Worm (Caenorhabditis elegans) whole organism, L1 larva: Measurements from ENCODE around the gene fut-1.

ENCODE experiments used
- C16A3.4 ChIP-seq: fragments of 150-350 bp; optimal IDR thresholded peaks from 2 replicates; lab custom pipeline; 2014; ENCODE audit warnings: missing biosample characterization, missing genetic modification characterization
- alr-1 ChIP-seq: fragments of 200-800 bp; sonication (Bioruptor generic); optimal IDR thresholded peaks from 2 replicates; lab custom pipeline; 2018; ENCODE audit warnings: borderline replicate concordance, mild to moderate bottlenecking, missing genetic modification characterization, missing compliant biosample characterization
- blmp-1 ChIP-seq: fragments of 150-350 bp; optimal IDR thresholded peaks from 2 replicates; lab custom pipeline; 2014; ENCODE audit warnings: missing biosample characterization, missing genetic modification characterization
- ceh-82 ChIP-seq, 3 experiments: fragments of 150-350 bp in 1 of 3; sonication (generic microtip) in 2 of 3; optimal IDR thresholded peaks; 2 replicates each; lab custom pipeline; 2014 to 2017; ENCODE audit warnings: missing biosample characterization in 3 of 3, missing genetic modification characterization in 3 of 3
- dpl-1 ChIP-seq, 3 experiments: fragments of 150-350 bp in 2 of 3; sonication (generic microtip) in 1 of 3; optimal IDR thresholded peaks; 2 replicates each; lab custom pipeline; 2014 to 2017; ENCODE audit warnings: missing biosample characterization in 3 of 3, missing genetic modification characterization in 3 of 3, missing genetic modification reagents in 3 of 3
- efl-1 ChIP-seq, 4 experiments: fragments of 150-350 bp; optimal IDR thresholded peaks in 3 of 4; peaks in 1 of 4; 1 replicate in 1 of 4; 2 replicates in 3 of 4; lab custom pipeline; 2014; ENCODE audit warnings: missing biosample characterization in 2 of 4, missing genetic modification characterization in 2 of 4, missing genetic modification reagents in 2 of 4
- efl-3 ChIP-seq: fragments of 200-800 bp; sonication (Bioruptor generic); optimal IDR thresholded peaks from 2 replicates; lab custom pipeline; 2018; ENCODE audit warnings: mild to moderate bottlenecking, missing genetic modification characterization, missing compliant biosample characterization
- elt-3 ChIP-seq, 6 experiments: fragments of 150-350 bp in 1 of 6; sonication (generic microtip); optimal IDR thresholded peaks; 2 replicates each; lab custom pipeline; 2017 to 2018; ENCODE audit warnings: missing biosample characterization in 6 of 6, missing genetic modification characterization in 6 of 6, inconsistent platforms in 1 of 6
- fkh-8 ChIP-seq: sonication (generic microtip); optimal IDR thresholded peaks from 2 replicates; lab custom pipeline; 2016; ENCODE audit warnings: mild to moderate bottlenecking, missing genetic modification characterization, missing compliant biosample characterization
- fos-1 ChIP-seq: fragments of 150-350 bp; optimal IDR thresholded peaks from 2 replicates; lab custom pipeline; 2014; ENCODE audit warnings: missing biosample characterization, missing genetic modification characterization
- grh-1 ChIP-seq: fragments of 200-800 bp; sonication (Bioruptor generic); IDR thresholded peaks from 2 replicates; pipeline ENCODE4 v1.3.6; 2022; ENCODE audit warnings: missing genetic modification reagents, missing genetic modification characterization, missing compliant biosample characterization
- hlh-4 ChIP-seq: sonication (generic microtip); optimal IDR thresholded peaks from 2 replicates; lab custom pipeline; 2016; ENCODE audit warnings: mild to moderate bottlenecking, missing genetic modification characterization, missing compliant biosample characterization
- irx-1 ChIP-seq: sonication (generic microtip); optimal IDR thresholded peaks from 2 replicates; lab custom pipeline; 2016; ENCODE audit warnings: missing genetic modification characterization, missing compliant biosample characterization
- jun-1 ChIP-seq: fragments of 150-350 bp; optimal IDR thresholded peaks from 2 replicates; lab custom pipeline; 2014; ENCODE audit warnings: missing biosample characterization, missing genetic modification reagents, missing genetic modification characterization
- lin-13 ChIP-seq: fragments of 150-350 bp; optimal IDR thresholded peaks from 2 replicates; lab custom pipeline; 2014; ENCODE audit warnings: missing biosample characterization, missing genetic modification reagents, missing genetic modification characterization
- lin-14 ChIP-seq: fragments of 200-800 bp; sonication (Bioruptor generic); optimal IDR thresholded peaks from 2 replicates; lab custom pipeline; 2018; ENCODE audit warnings: mild to moderate bottlenecking, missing genetic modification characterization, moderate library complexity, missing compliant biosample characterization
- lin-35 ChIP-seq, 2 experiments: fragments of 150-350 bp; optimal IDR thresholded peaks; 2 replicates each; lab custom pipeline; 2014; ENCODE audit warnings: missing biosample characterization in 2 of 2, missing genetic modification characterization in 2 of 2, missing genetic modification reagents in 2 of 2
- lsy-2 ChIP-seq, 2 experiments: fragments of 150-350 bp; optimal IDR thresholded peaks; 2 replicates each; lab custom pipeline; 2014; ENCODE audit warnings: missing biosample characterization in 2 of 2, missing genetic modification characterization in 2 of 2
- mep-1 ChIP-seq: fragments of 150-350 bp; optimal IDR thresholded peaks from 2 replicates; lab custom pipeline; 2014; ENCODE audit warnings: missing biosample characterization, missing genetic modification characterization
- nhr-19 ChIP-seq: fragments of 200-800 bp; sonication (Bioruptor generic); conservative IDR thresholded peaks from 2 replicates; pipeline ENCODE4 v1.3.6; 2022; ENCODE audit warnings: missing genetic modification characterization, missing compliant biosample characterization
- nhr-20 ChIP-seq: sonication (generic microtip); optimal IDR thresholded peaks from 2 replicates; lab custom pipeline; 2016; ENCODE audit warnings: mild to moderate bottlenecking, missing genetic modification characterization, missing compliant biosample characterization
- nhr-47 ChIP-seq: sonication (generic microtip); optimal IDR thresholded peaks from 2 replicates; lab custom pipeline; 2016; ENCODE audit warnings: mild to moderate bottlenecking, missing genetic modification characterization, moderate library complexity, missing compliant biosample characterization
- nhr-71 ChIP-seq: sonication (generic microtip); optimal IDR thresholded peaks from 2 replicates; lab custom pipeline; 2016; ENCODE audit warnings: mild to moderate bottlenecking, missing genetic modification characterization, moderate library complexity, missing compliant biosample characterization
- rnt-1 ChIP-seq: sonication (generic microtip); optimal IDR thresholded peaks from 2 replicates; lab custom pipeline; 2016; ENCODE audit warnings: mild to moderate bottlenecking, missing genetic modification characterization, moderate library complexity, missing compliant biosample characterization
- snu-23 ChIP-seq: sonication (generic microtip); optimal IDR thresholded peaks from 2 replicates; lab custom pipeline; 2016; ENCODE audit warnings: missing genetic modification characterization, missing compliant biosample characterization
- swsn-7 ChIP-seq: sonication (generic microtip); optimal IDR thresholded peaks from 2 replicates; lab custom pipeline; 2016; ENCODE audit warnings: missing genetic modification characterization, missing compliant biosample characterization
- unc-98 ChIP-seq: fragments of 200-800 bp; sonication (Bioruptor generic); IDR thresholded peaks from 2 replicates; pipeline ENCODE4 v1.3.6; 2022; ENCODE audit warnings: missing genetic modification characterization, missing compliant biosample characterization
- vab-15 ChIP-seq: sonication (generic microtip); optimal IDR thresholded peaks from 2 replicates; lab custom pipeline; 2017; ENCODE audit warnings: missing genotype, mild to moderate bottlenecking, missing genetic modification characterization, missing compliant biosample characterization
- xbp-1 ChIP-seq: sonication (generic microtip); optimal IDR thresholded peaks from 2 replicates; lab custom pipeline; 2016; ENCODE audit warnings: missing genetic modification characterization, missing compliant biosample characterization
- ztf-4 ChIP-seq: fragments of 150-350 bp; optimal IDR thresholded peaks from 2 replicates; lab custom pipeline; 2014; ENCODE audit warnings: missing biosample characterization, missing genetic modification characterization

fut-1 gene

DNA sequence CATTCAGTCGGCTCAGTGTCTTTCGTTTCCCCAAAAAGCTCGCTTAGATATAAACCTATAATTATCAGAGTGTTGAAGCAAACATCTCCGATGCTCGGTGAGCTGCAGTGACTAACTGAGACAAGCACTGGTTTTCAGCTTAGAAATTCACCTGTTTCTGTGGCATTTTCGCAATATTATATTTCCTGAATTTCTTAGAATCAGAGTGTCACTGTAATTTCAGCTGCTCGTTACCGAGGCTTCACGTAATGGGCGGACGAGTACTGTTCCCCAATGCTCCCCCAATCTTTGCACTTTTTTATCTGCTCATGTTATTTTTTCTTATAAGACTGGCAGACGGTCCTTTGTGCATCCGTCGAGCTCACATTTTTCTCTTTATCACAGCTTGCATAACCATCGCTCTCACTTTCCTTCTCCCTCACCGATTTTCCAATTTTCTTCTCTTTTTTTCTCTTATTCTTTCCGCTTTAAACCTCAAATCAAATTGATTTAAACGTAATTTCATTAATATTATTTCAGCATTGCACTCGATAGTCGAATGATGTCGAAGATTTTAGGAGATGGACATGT, 37.4 kb downstream of the fut-1 start, which contains the start of gene trcs-2:
TSS of gene trcs-2 (plus strand) at position 520 of the 570 bp plus-strand sequence.
- peak; percentile 22 for TF ChIP-seq fkh-8 (tag; lab: Kevin White, UChicago)
- TF ChIP-seq nhr-71 (tag; lab: Kevin White, UChicago), result peak; percentile 5
- TF ChIP-seq hlh-4, result peak; percentile 90
- no peak for TF ChIP-seq lin-13
- TF ChIP-seq, all 84 proteins: peak for 3

DNA sequence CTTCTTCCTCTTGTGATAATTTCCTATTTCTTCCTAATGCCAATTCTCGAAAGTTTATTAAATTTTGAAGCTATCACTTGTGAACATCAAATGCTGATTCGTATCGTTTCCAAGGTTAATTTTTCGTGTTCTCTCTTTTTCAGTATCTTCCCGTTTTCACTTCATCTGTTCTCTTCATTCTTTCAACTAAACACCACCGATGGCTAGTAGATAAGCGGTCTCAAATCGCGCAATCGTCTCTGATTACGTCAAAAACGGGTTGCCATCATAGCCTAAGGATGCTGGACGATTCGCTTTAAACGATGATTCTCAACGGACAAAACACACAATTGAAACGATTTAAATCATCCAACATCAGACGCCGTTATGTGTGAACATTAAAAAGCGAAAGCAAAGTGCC, 41.8 kb downstream of the fut-1 start:
- TF ChIP-seq irx-1 (tag; lab: Kevin White, UChicago) (no peak), ztf-4 (tag; lab: Kevin White, UChicago) (peak; percentile 20), elt-3 (tag; optimal IDR thresholded peaks at IDR 0.05; lab: Kevin White, UChicago) (peak in 1 of 6 experiments; percentile 19), blmp-1 (tag; lab: Kevin White, UChicago) (peak; percentile 82), lin-14 (GFP tag; lab: Kevin White, UChicago) (peak; percentile 53)

DNA sequence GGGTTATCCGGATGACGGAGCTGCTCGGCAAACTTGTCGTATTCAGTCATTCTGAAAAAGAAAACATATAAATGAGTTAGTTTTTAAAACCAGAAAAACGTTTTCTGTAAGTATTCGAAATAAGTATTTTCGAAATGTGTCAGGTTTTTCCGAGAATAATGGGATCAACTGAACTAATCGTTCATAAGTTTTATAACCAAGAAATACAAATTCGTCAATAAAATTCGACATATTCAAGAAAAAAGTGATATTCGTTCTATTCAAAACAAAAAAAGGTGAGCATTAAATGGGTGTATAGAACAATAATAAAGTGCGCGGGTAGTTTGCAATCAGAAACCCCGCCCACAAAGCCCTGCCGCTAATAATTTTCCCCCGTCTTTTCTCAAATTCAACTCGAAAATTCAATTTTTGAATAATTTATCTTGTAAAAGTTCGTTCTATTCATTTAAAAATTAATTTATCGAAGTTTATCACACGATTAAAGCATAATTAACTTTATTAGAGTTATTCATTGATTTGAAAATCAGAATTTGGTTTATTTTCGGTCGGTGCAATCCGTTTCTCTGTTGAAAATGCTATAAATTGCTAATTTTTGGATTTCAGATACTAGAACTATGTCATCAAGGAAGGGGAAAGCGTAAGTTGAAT, 43.0 kb downstream of the fut-1 start, which contains the start of the genes cyn-11 and T01B7.5:
TSS of gene cyn-11 (minus strand) at position 51 of the 648 bp plus-strand sequence.
TSS of gene T01B7.5 (plus strand) at position 598 of the 648 bp plus-strand sequence.
- TF ChIP-seq fos-1 (no peak), ceh-82 (tag; optimal IDR thresholded peaks at IDR 0.05; lab: Kevin White, UChicago) (peak in 1 of 3 experiments; percentile 18), snu-23 (GFP tag; lab: Kevin White, UChicago) (peak; percentile 40), mep-1 (tag; lab: Kevin White, UChicago) (peak; percentile 47), rnt-1 (tag; lab: Kevin White, UChicago) (no peak), nhr-20 (tag; lab: Kevin White, UChicago) (peak; percentile 33), swsn-7 (peak; percentile 12), efl-1 (optimal IDR thresholded peaks at IDR 0.05; lab: Kevin White, UChicago) (peak; percentile 32 to 36), efl-1 (GFP tag; optimal IDR thresholded peaks at IDR 0.05 in 1 of 2; lab: Kevin White, UChicago) (peak; percentile 25 to 86), C16A3.4 (tag; lab: Kevin White, UChicago) (peak; percentile 31), dpl-1 (GFP tag; optimal IDR thresholded peaks at IDR 0.05; lab: Kevin White, UChicago) (peak; percentile 2 to 54 (median 7)), lin-35 (GFP tag; optimal IDR thresholded peaks at IDR 0.05; lab: Kevin White, UChicago) (peak; percentile 9 to 40), efl-3 (GFP tag; lab: Kevin White, UChicago) (no peak), alr-1 (no peak), lsy-2 (tag; optimal IDR thresholded peaks at IDR 0.05; lab: Kevin White, UChicago) (peak; percentile 27 to 54), nhr-47 (peak; percentile 4), blmp-1 (tag; lab: Kevin White, UChicago) (peak; percentile 52), nhr-71 (tag; lab: Kevin White, UChicago) (peak; percentile 23), nhr-19 (GFP tag; lab: Robert Waterston, UW) (0 out of 2 replicates have a peak, but pooled peaks have one; percentile 20), vab-15 (tag; lab: Kevin White, UChicago) (no peak), xbp-1 (tag; lab: Kevin White, UChicago) (peak; percentile 12)

DNA sequence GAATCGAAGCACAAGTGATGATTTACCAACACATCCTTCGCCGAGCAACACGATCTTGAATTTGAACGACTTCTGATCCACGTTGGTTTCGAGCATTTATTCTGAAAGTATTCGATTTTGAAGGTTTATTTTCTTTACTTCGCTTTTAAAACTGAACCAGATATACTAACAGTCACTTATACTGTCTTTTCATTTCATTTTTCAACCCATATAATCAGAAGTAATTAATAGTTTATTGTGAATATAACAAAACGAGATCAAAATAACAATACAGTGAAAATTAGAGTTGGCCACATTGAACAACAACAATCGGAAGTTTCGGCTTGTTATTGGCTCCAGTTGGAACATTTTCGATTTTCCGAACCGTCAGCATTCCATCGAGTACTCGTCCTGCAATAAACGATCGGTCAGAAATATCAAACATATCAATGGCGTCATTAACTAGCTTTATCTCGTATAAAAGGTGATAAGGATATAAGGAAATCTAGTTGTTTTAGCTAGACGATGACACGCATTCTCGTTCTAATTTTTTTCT, 44.4 kb downstream of the fut-1 start, which contains the start of the genes rab-21 and T01B7.13:
TSS of gene rab-21 (minus strand) at position 101 of the 535 bp plus-strand sequence.
TSS of gene T01B7.13 (plus strand) at position 485 of the 535 bp plus-strand sequence.
- TF ChIP-seq jun-1 (tag; lab: Kevin White, UChicago) (no peak), unc-98 (GFP tag; lab: Robert Waterston, UW) (no peak), efl-1 (optimal IDR thresholded peaks at IDR 0.05; lab: Kevin White, UChicago) (no peak), efl-1 (GFP tag; optimal IDR thresholded peaks at IDR 0.05 in 1 of 2; lab: Kevin White, UChicago) (no peak), grh-1 (GFP tag; lab: Robert Waterston, UW) (no peak), lin-14 (GFP tag; lab: Kevin White, UChicago) (no peak)
- TF ChIP-seq, all 84 proteins: peak for 0
